Worm (Caenorhabditis elegans) whole organism, midembryonic: ENCODE results near the gene acs-5.

Experiments
- T22C8.4 ChIP-seq: fragments of 200-800 bp; sonication (Bioruptor generic); IDR thresholded peaks from 2 replicates; pipeline ENCODE4 v1.3.6; 2022; ENCODE audit warnings: missing genetic modification characterization, missing compliant biosample characterization
- cog-1 ChIP-seq: sonication (generic microtip); optimal IDR thresholded peaks from 2 replicates; lab custom pipeline; 2016; ENCODE audit warnings: missing genetic modification characterization, missing compliant biosample characterization
- flt-1 ChIP-seq: fragments of 200-800 bp; sonication (Bioruptor generic); IDR thresholded peaks from 2 replicates; pipeline ENCODE4 v1.3.6; 2022; ENCODE audit warnings: missing genetic modification characterization, missing compliant biosample characterization
- med-1 ChIP-seq: sonication (generic microtip); optimal IDR thresholded peaks from 2 replicates; lab custom pipeline; 2017; ENCODE audit warnings: missing genetic modification characterization, mild to moderate bottlenecking, missing compliant biosample characterization, antibody characterized with exemption, missing genetic modification reagents; ENCODE audit not compliant: insufficient read depth
- ztf-29 ChIP-seq: fragments of 200-800 bp; sonication (Bioruptor generic); IDR thresholded peaks from 2 replicates; pipeline ENCODE4 v1.3.6; 2022; ENCODE audit warnings: missing genetic modification reagents, missing genetic modification characterization, missing compliant biosample characterization

DNA sequence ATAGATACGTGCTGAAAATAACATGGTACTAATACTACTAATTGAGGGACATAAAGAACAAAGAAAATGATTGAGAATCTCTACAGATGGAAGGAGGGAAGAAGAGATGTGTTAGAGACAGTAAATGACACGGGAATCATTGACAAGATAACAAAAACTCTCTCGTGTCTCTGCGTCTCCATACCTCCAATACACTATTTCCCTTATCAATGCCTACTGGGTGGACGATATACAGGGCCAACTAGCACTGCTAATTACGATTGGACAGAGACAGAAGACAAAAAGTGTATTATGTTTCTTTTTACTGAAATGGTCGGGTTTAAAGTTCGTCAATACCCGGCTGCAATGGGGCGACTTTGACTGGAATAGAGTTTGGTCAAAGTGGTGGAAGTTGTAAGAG is 1.3 kb upstream of the acs-5 start:
- TF ChIP-seq T22C8.4 (GFP tag; lab: Robert Waterston, UW) (no peak), flt-1 (GFP tag; lab: Robert Waterston, UW) (no peak), ztf-29 (GFP tag; lab: Robert Waterston, UW) (no peak), cog-1 (no peak), med-1 (GFP tag; lab: Kevin White, UChicago) (no peak)
